Worm (Caenorhabditis elegans) whole organism, L1 larva: ENCODE results near the gene F31F7.1.

Experiments
- C04F5.9 ChIP-seq: sonication (generic microtip); optimal IDR thresholded peaks from 2 replicates; lab custom pipeline; 2016; ENCODE audit warnings: missing genetic modification characterization, missing compliant biosample characterization
- C34B4.2 ChIP-seq: sonication (generic microtip); optimal IDR thresholded peaks from 2 replicates; lab custom pipeline; 2017; ENCODE audit warnings: mild to moderate bottlenecking, missing genetic modification characterization, missing compliant biosample characterization
- F16B12.6 ChIP-seq: fragments of 150-350 bp; optimal IDR thresholded peaks from 2 replicates; lab custom pipeline; 2014; ENCODE audit warnings: missing biosample characterization, missing genetic modification characterization
- Y116A8C.19 ChIP-seq: sonication (generic microtip); optimal IDR thresholded peaks from 2 replicates; lab custom pipeline; 2016; ENCODE audit warnings: missing compliant biosample characterization, missing genetic modification characterization, borderline replicate concordance
- aha-1 ChIP-seq: fragments of 150-350 bp; optimal IDR thresholded peaks from 2 replicates; lab custom pipeline; 2014; ENCODE audit warnings: missing biosample characterization, missing genetic modification characterization
- alr-1 ChIP-seq: fragments of 200-800 bp; sonication (Bioruptor generic); optimal IDR thresholded peaks from 2 replicates; lab custom pipeline; 2018; ENCODE audit warnings: borderline replicate concordance, mild to moderate bottlenecking, missing genetic modification characterization, missing compliant biosample characterization
- aly-2 ChIP-seq: fragments of 150-350 bp; optimal IDR thresholded peaks from 2 replicates; lab custom pipeline; 2014; ENCODE audit warnings: missing biosample characterization, missing genetic modification characterization
- ceh-8 ChIP-seq: fragments of 200-800 bp; sonication (Bioruptor generic); optimal IDR thresholded peaks from 2 replicates; lab custom pipeline; 2018; ENCODE audit warnings: mild to moderate bottlenecking, missing genetic modification characterization, moderate library complexity, missing compliant biosample characterization
- ceh-82 ChIP-seq, 3 experiments: fragments of 150-350 bp in 1 of 3; sonication (generic microtip) in 2 of 3; optimal IDR thresholded peaks; 2 replicates each; lab custom pipeline; 2014 to 2017; ENCODE audit warnings: missing biosample characterization in 3 of 3, missing genetic modification characterization in 3 of 3
- ceh-88 ChIP-seq: fragments of 200-800 bp; sonication (Bioruptor generic); IDR thresholded peaks from 2 replicates; pipeline ENCODE4 v1.3.6; 2022; ENCODE audit warnings: missing genetic modification characterization, missing compliant biosample characterization
- ceh-90 ChIP-seq: sonication (generic microtip); optimal IDR thresholded peaks from 2 replicates; lab custom pipeline; 2016; ENCODE audit warnings: missing genetic modification characterization, missing compliant biosample characterization
- dsc-1 ChIP-seq: sonication (generic microtip); optimal IDR thresholded peaks from 2 replicates; lab custom pipeline; 2016; ENCODE audit warnings: mild to moderate bottlenecking, missing genetic modification characterization, missing compliant biosample characterization
- efl-1 ChIP-seq, 4 experiments: fragments of 150-350 bp; optimal IDR thresholded peaks in 3 of 4; peaks in 1 of 4; 1 replicate in 1 of 4; 2 replicates in 3 of 4; lab custom pipeline; 2014; ENCODE audit warnings: missing biosample characterization in 2 of 4, missing genetic modification characterization in 2 of 4, missing genetic modification reagents in 2 of 4
- efl-3 ChIP-seq: fragments of 200-800 bp; sonication (Bioruptor generic); optimal IDR thresholded peaks from 2 replicates; lab custom pipeline; 2018; ENCODE audit warnings: mild to moderate bottlenecking, missing genetic modification characterization, missing compliant biosample characterization
- egl-13 ChIP-seq: sonication (generic microtip); optimal IDR thresholded peaks from 2 replicates; lab custom pipeline; 2016; ENCODE audit warnings: missing genotype, missing genetic modification reagents, missing genetic modification characterization, missing compliant biosample characterization
- egl-27 ChIP-seq, 2 experiments: fragments of 150-350 bp in 1 of 2; sonication (generic microtip); optimal IDR thresholded peaks; 3 replicates each; lab custom pipeline; 2017 to 2018; ENCODE audit warnings: missing biosample characterization in 2 of 2, missing genetic modification characterization in 2 of 2, missing genetic modification reagents in 2 of 2
- elt-3 ChIP-seq, 6 experiments: fragments of 150-350 bp in 1 of 6; sonication (generic microtip); optimal IDR thresholded peaks; 2 replicates each; lab custom pipeline; 2017 to 2018; ENCODE audit warnings: missing biosample characterization in 6 of 6, missing genetic modification characterization in 6 of 6, inconsistent platforms in 1 of 6
- ets-5 ChIP-seq: fragments of 200-800 bp; sonication (Bioruptor generic); IDR thresholded peaks from 2 replicates; pipeline ENCODE4 v1.3.6; 2022; ENCODE audit warnings: missing genetic modification characterization, missing compliant biosample characterization
- fkh-10 ChIP-seq: sonication (generic microtip); optimal IDR thresholded peaks from 2 replicates; lab custom pipeline; 2017; ENCODE audit warnings: missing biosample characterization, missing genetic modification reagents, missing genetic modification characterization
- fkh-4 ChIP-seq: sonication (generic microtip); optimal IDR thresholded peaks from 2 replicates; lab custom pipeline; 2016; ENCODE audit warnings: missing compliant biosample characterization, missing genetic modification characterization, borderline replicate concordance
- fkh-8 ChIP-seq: sonication (generic microtip); optimal IDR thresholded peaks from 2 replicates; lab custom pipeline; 2016; ENCODE audit warnings: mild to moderate bottlenecking, missing genetic modification characterization, missing compliant biosample characterization
- fos-1 ChIP-seq: fragments of 150-350 bp; optimal IDR thresholded peaks from 2 replicates; lab custom pipeline; 2014; ENCODE audit warnings: missing biosample characterization, missing genetic modification characterization
- isw-1 ChIP-seq: fragments of 200-800 bp; sonication (Bioruptor generic); IDR thresholded peaks from 2 replicates; pipeline ENCODE4 v1.3.6; 2022; ENCODE audit warnings: missing genetic modification characterization, missing compliant biosample characterization
- lin-14 ChIP-seq: fragments of 200-800 bp; sonication (Bioruptor generic); optimal IDR thresholded peaks from 2 replicates; lab custom pipeline; 2018; ENCODE audit warnings: mild to moderate bottlenecking, missing genetic modification characterization, moderate library complexity, missing compliant biosample characterization
- lin-39 ChIP-seq: fragments of 150-350 bp; optimal IDR thresholded peaks from 2 replicates; lab custom pipeline; 2014; ENCODE audit warnings: missing biosample characterization, missing genetic modification reagents, missing genetic modification characterization
- lir-3 ChIP-seq: sonication (generic microtip); optimal IDR thresholded peaks from 2 replicates; lab custom pipeline; 2016; ENCODE audit warnings: mild to moderate bottlenecking, missing genetic modification characterization, moderate library complexity, missing compliant biosample characterization; ENCODE audit not compliant: poor library complexity
- lsy-2 ChIP-seq, 2 experiments: fragments of 150-350 bp; optimal IDR thresholded peaks; 2 replicates each; lab custom pipeline; 2014; ENCODE audit warnings: missing biosample characterization in 2 of 2, missing genetic modification characterization in 2 of 2
- mef-2 ChIP-seq: fragments of 150-350 bp; optimal IDR thresholded peaks from 2 replicates; lab custom pipeline; 2014; ENCODE audit warnings: missing biosample characterization, missing genetic modification characterization
- nhr-12 ChIP-seq: sonication (generic microtip); optimal IDR thresholded peaks from 2 replicates; lab custom pipeline; 2017; ENCODE audit warnings: missing biosample characterization, missing genetic modification characterization
- nhr-19 ChIP-seq: fragments of 200-800 bp; sonication (Bioruptor generic); conservative IDR thresholded peaks from 2 replicates; pipeline ENCODE4 v1.3.6; 2022; ENCODE audit warnings: missing genetic modification characterization, missing compliant biosample characterization
- nhr-20 ChIP-seq: sonication (generic microtip); optimal IDR thresholded peaks from 2 replicates; lab custom pipeline; 2016; ENCODE audit warnings: mild to moderate bottlenecking, missing genetic modification characterization, missing compliant biosample characterization
- nhr-237 ChIP-seq: fragments of 150-350 bp; optimal IDR thresholded peaks from 2 replicates; lab custom pipeline; 2014; ENCODE audit warnings: missing biosample characterization, missing genetic modification characterization
- nhr-47 ChIP-seq: sonication (generic microtip); optimal IDR thresholded peaks from 2 replicates; lab custom pipeline; 2016; ENCODE audit warnings: mild to moderate bottlenecking, missing genetic modification characterization, moderate library complexity, missing compliant biosample characterization
- nhr-77 ChIP-seq: fragments of 150-350 bp; optimal IDR thresholded peaks from 2 replicates; lab custom pipeline; 2014; ENCODE audit warnings: missing biosample characterization, missing genetic modification characterization
- nhr-90 ChIP-seq: sonication (generic microtip); optimal IDR thresholded peaks from 2 replicates; lab custom pipeline; 2016; ENCODE audit warnings: mild to moderate bottlenecking, missing genetic modification characterization, missing compliant biosample characterization; ENCODE audit not compliant: poor library complexity
- pag-3 ChIP-seq: sonication (generic microtip); optimal IDR thresholded peaks from 2 replicates; lab custom pipeline; 2017; ENCODE audit warnings: missing genetic modification characterization, mild to moderate bottlenecking, missing compliant biosample characterization, antibody characterized with exemption, borderline replicate concordance; ENCODE audit not compliant: insufficient read depth
- pax-3 ChIP-seq: fragments of 200-800 bp; sonication (Bioruptor generic); optimal IDR thresholded peaks from 2 replicates; lab custom pipeline; 2018; ENCODE audit warnings: mild to moderate bottlenecking, missing genetic modification characterization, moderate library complexity, missing compliant biosample characterization
- pqm-1 ChIP-seq: sonication (generic microtip); optimal IDR thresholded peaks from 3 replicates; lab custom pipeline; 2017; ENCODE audit warnings: missing biosample characterization, missing genetic modification characterization
- rnt-1 ChIP-seq: sonication (generic microtip); optimal IDR thresholded peaks from 2 replicates; lab custom pipeline; 2016; ENCODE audit warnings: mild to moderate bottlenecking, missing genetic modification characterization, moderate library complexity, missing compliant biosample characterization
- snpc-4 ChIP-seq: fragments of 150-350 bp; optimal IDR thresholded peaks from 2 replicates; lab custom pipeline; 2014; ENCODE audit warnings: missing biosample characterization, missing genetic modification characterization
- snu-23 ChIP-seq: sonication (generic microtip); optimal IDR thresholded peaks from 2 replicates; lab custom pipeline; 2016; ENCODE audit warnings: missing genetic modification characterization, missing compliant biosample characterization
- sox-4 ChIP-seq: sonication (generic microtip); optimal IDR thresholded peaks from 2 replicates; lab custom pipeline; 2016; ENCODE audit warnings: missing genetic modification characterization, missing compliant biosample characterization
- sptf-1 ChIP-seq: fragments of 150-350 bp; optimal IDR thresholded peaks from 2 replicates; lab custom pipeline; 2014; ENCODE audit warnings: missing biosample characterization, missing genetic modification characterization
- swsn-7 ChIP-seq: sonication (generic microtip); optimal IDR thresholded peaks from 2 replicates; lab custom pipeline; 2016; ENCODE audit warnings: missing genetic modification characterization, missing compliant biosample characterization
- tbx-2 ChIP-seq: sonication (generic microtip); optimal IDR thresholded peaks from 2 replicates; lab custom pipeline; 2016; ENCODE audit warnings: missing genetic modification characterization, missing compliant biosample characterization
- unc-30 ChIP-seq: sonication (generic microtip); optimal IDR thresholded peaks from 2 replicates; lab custom pipeline; 2017; ENCODE audit warnings: missing biosample characterization, missing genetic modification characterization
- unc-62 ChIP-seq: fragments of 150-350 bp; optimal IDR thresholded peaks from 2 replicates; lab custom pipeline; 2014; ENCODE audit warnings: missing biosample characterization, missing genetic modification reagents, missing genetic modification characterization
- unc-86 ChIP-seq: sonication (generic microtip); optimal IDR thresholded peaks from 2 replicates; lab custom pipeline; 2016; ENCODE audit warnings: missing genetic modification characterization, missing compliant biosample characterization
- unc-98 ChIP-seq: fragments of 200-800 bp; sonication (Bioruptor generic); IDR thresholded peaks from 2 replicates; pipeline ENCODE4 v1.3.6; 2022; ENCODE audit warnings: missing genetic modification characterization, missing compliant biosample characterization
- vab-15 ChIP-seq: sonication (generic microtip); optimal IDR thresholded peaks from 2 replicates; lab custom pipeline; 2017; ENCODE audit warnings: missing genotype, mild to moderate bottlenecking, missing genetic modification characterization, missing compliant biosample characterization
- xbp-1 ChIP-seq: sonication (generic microtip); optimal IDR thresholded peaks from 2 replicates; lab custom pipeline; 2016; ENCODE audit warnings: missing genetic modification characterization, missing compliant biosample characterization
- zag-1 ChIP-seq: fragments of 150-350 bp; optimal IDR thresholded peaks from 2 replicates; lab custom pipeline; 2014; ENCODE audit warnings: missing biosample characterization, missing genetic modification characterization
- ztf-11 ChIP-seq, 2 experiments: sonication (generic microtip); optimal IDR thresholded peaks; 2 replicates each; lab custom pipeline; 2016 to 2017; ENCODE audit warnings: missing genetic modification characterization in 2 of 2, missing biosample characterization in 1 of 2, missing compliant biosample characterization in 1 of 2

Gene F31F7.1

ce11 chrV:6244631-6245030 is 31.6 kb upstream of the F31F7.1 start:
- TF ChIP-seq pag-3 (tag; lab: Kevin White, UChicago) (no peak), C34B4.2 (tag; lab: Kevin White, UChicago) (no peak), nhr-237 (tag; lab: Kevin White, UChicago) (no peak), fkh-4 (tag; lab: Kevin White, UChicago) (no peak), dsc-1 (tag; lab: Kevin White, UChicago) (no peak), ceh-90 (tag; lab: Kevin White, UChicago) (no peak), nhr-20 (tag; lab: Kevin White, UChicago) (peak; percentile 27), lsy-2 (tag; optimal IDR thresholded peaks at IDR 0.05; lab: Kevin White, UChicago) (peak in 1 of 2 experiments; percentile 24), egl-13 (tag; lab: Kevin White, UChicago) (peak; percentile 71), pqm-1 (tag; lab: Kevin White, UChicago) (no peak), elt-3 (tag; optimal IDR thresholded peaks at IDR 0.05; lab: Kevin White, UChicago) (no peak), efl-1 (optimal IDR thresholded peaks at IDR 0.05; lab: Kevin White, UChicago) (no peak), efl-1 (GFP tag; optimal IDR thresholded peaks at IDR 0.05 in 1 of 2; lab: Kevin White, UChicago) (no peak), nhr-12 (tag; lab: Kevin White, UChicago) (no peak), mef-2 (no peak), C04F5.9 (tag; lab: Kevin White, UChicago) (no peak), snu-23 (no peak), lir-3 (tag; lab: Kevin White, UChicago) (no peak), F16B12.6 (tag; lab: Kevin White, UChicago) (no peak), fkh-10 (no peak), snpc-4 (no peak), alr-1 (tag; lab: Kevin White, UChicago) (no peak), xbp-1 (no peak), ztf-11 (tag; optimal IDR thresholded peaks at IDR 0.05; lab: Kevin White, UChicago) (no peak), egl-27 (tag; optimal IDR thresholded peaks at IDR 0.05; lab: Kevin White, UChicago) (no peak), Y116A8C.19 (tag; lab: Kevin White, UChicago) (no peak), efl-3 (GFP tag; lab: Kevin White, UChicago) (no peak), tbx-2 (peak; percentile 35), aly-2 (tag; lab: Kevin White, UChicago) (no peak), sox-4 (tag; lab: Kevin White, UChicago) (no peak), lin-39 (tag; lab: Kevin White, UChicago) (no peak), aha-1 (tag; lab: Kevin White, UChicago) (no peak), rnt-1 (tag; lab: Kevin White, UChicago) (no peak), pax-3 (peak; percentile 25), ceh-88 (no peak), lin-14 (GFP tag; lab: Kevin White, UChicago) (peak; percentile 79), zag-1 (tag; lab: Kevin White, UChicago) (no peak), unc-62 (GFP tag; lab: Kevin White, UChicago) (no peak), ets-5 (GFP tag; lab: Robert Waterston, UW) (no peak), fos-1 (no peak), nhr-47 (tag; lab: Kevin White, UChicago) (peak; percentile 67), nhr-77 (no peak), isw-1 (no peak), unc-98 (GFP tag; lab: Robert Waterston, UW) (no peak), fkh-8 (tag; lab: Kevin White, UChicago) (peak; percentile 91), nhr-19 (GFP tag; lab: Robert Waterston, UW) (no peak), vab-15 (tag; lab: Kevin White, UChicago) (no peak), unc-86 (tag; lab: Kevin White, UChicago) (peak; percentile 10), sptf-1 (no peak), ceh-8 (no peak), ceh-82 (tag; optimal IDR thresholded peaks at IDR 0.05; lab: Kevin White, UChicago) (no peak), unc-30 (no peak), swsn-7 (tag; lab: Kevin White, UChicago) (peak; percentile 33), nhr-90 (tag; lab: Kevin White, UChicago) (no peak)
